Worm (Caenorhabditis elegans) whole organism, L2 larva: ENCODE measurements around the gene srd-12.

Source experiments
- C34F6.9 ChIP-seq: fragments of 150-350 bp; optimal IDR thresholded peaks from 2 replicates; lab custom pipeline; 2014; ENCODE audit warnings: missing biosample characterization, missing genetic modification characterization
- F13H6.1 ChIP-seq: sonication (generic microtip); optimal IDR thresholded peaks from 2 replicates; lab custom pipeline; 2016; ENCODE audit warnings: missing genetic modification characterization, missing compliant biosample characterization
- R02D3.7 ChIP-seq: fragments of 150-350 bp; optimal IDR thresholded peaks from 2 replicates; lab custom pipeline; 2014; ENCODE audit warnings: missing biosample characterization, missing genetic modification characterization
- Y55F3AM.14 ChIP-seq: fragments of 200-800 bp; sonication (Bioruptor generic); optimal IDR thresholded peaks from 2 replicates; lab custom pipeline; 2018; ENCODE audit warnings: mild to moderate bottlenecking, missing genetic modification characterization, missing compliant biosample characterization
- ZK546.5 ChIP-seq: sonication (generic microtip); optimal IDR thresholded peaks from 2 replicates; lab custom pipeline; 2017; ENCODE audit warnings: missing biosample characterization, missing genetic modification characterization
- alr-1 ChIP-seq: fragments of 150-350 bp; optimal IDR thresholded peaks from 2 replicates; lab custom pipeline; 2014; ENCODE audit warnings: missing biosample characterization, missing genetic modification characterization
- aly-2 ChIP-seq: fragments of 150-350 bp; optimal IDR thresholded peaks from 2 replicates; lab custom pipeline; 2014; ENCODE audit warnings: missing biosample characterization, missing genetic modification characterization
- ama-1 ChIP-seq: fragments of 150-350 bp; optimal IDR thresholded peaks from 2 replicates; lab custom pipeline; 2018; ENCODE audit warnings: inconsistent platforms
- blmp-1 ChIP-seq: sonication (generic microtip); optimal IDR thresholded peaks from 2 replicates; lab custom pipeline; 2017; ENCODE audit warnings: missing genetic modification characterization, mild to moderate bottlenecking, missing compliant biosample characterization, antibody characterized with exemption, moderate library complexity; ENCODE audit not compliant: insufficient read depth
- ceh-16 ChIP-seq: fragments of 150-350 bp; optimal IDR thresholded peaks from 2 replicates; lab custom pipeline; 2014; ENCODE audit warnings: missing biosample characterization, missing genetic modification characterization
- ceh-82 ChIP-seq: fragments of 150-350 bp; optimal IDR thresholded peaks from 2 replicates; lab custom pipeline; 2014; ENCODE audit warnings: missing biosample characterization, missing genetic modification characterization
- crh-2 ChIP-seq: sonication (generic microtip); optimal IDR thresholded peaks from 2 replicates; lab custom pipeline; 2017; ENCODE audit warnings: missing biosample characterization, missing genetic modification characterization
- egl-27 ChIP-seq: sonication (generic microtip); optimal IDR thresholded peaks from 3 replicates; lab custom pipeline; 2017; ENCODE audit warnings: missing biosample characterization, missing genetic modification reagents, missing genetic modification characterization
- elt-1 ChIP-seq: fragments of 150-350 bp; optimal IDR thresholded peaks from 2 replicates; lab custom pipeline; 2014; ENCODE audit warnings: missing biosample characterization, missing genetic modification characterization
- elt-3 ChIP-seq: sonication (generic microtip); optimal IDR thresholded peaks from 2 replicates; lab custom pipeline; 2017; ENCODE audit warnings: missing biosample characterization, missing genetic modification characterization
- fos-1 ChIP-seq: fragments of 150-350 bp; optimal IDR thresholded peaks from 2 replicates; lab custom pipeline; 2014; ENCODE audit warnings: missing biosample characterization, missing genetic modification characterization
- gmeb-1 ChIP-seq: fragments of 150-350 bp; optimal IDR thresholded peaks from 2 replicates; lab custom pipeline; 2014; ENCODE audit warnings: missing biosample characterization, missing genetic modification characterization
- lin-11 ChIP-seq: fragments of 150-350 bp; sonication (generic microtip); optimal IDR thresholded peaks from 2 replicates; lab custom pipeline; 2014; ENCODE audit warnings: missing biosample characterization, missing genetic modification characterization, inconsistent platforms, mixed read lengths
- lin-13 ChIP-seq: fragments of 150-350 bp; optimal IDR thresholded peaks from 2 replicates; lab custom pipeline; 2014; ENCODE audit warnings: missing biosample characterization, missing genetic modification reagents, missing genetic modification characterization
- lin-39 ChIP-seq: fragments of 150-350 bp; optimal IDR thresholded peaks from 2 replicates; lab custom pipeline; 2014; ENCODE audit warnings: missing biosample characterization, missing genetic modification reagents, missing genetic modification characterization
- lsy-2 ChIP-seq, 2 experiments: fragments of 150-350 bp in 1 of 2; sonication (generic microtip) in 1 of 2; optimal IDR thresholded peaks; 2 replicates each; lab custom pipeline; 2014 to 2017; ENCODE audit warnings: missing biosample characterization in 2 of 2, missing genetic modification characterization in 2 of 2
- mab-5 ChIP-seq: fragments of 150-350 bp; optimal IDR thresholded peaks from 2 replicates; lab custom pipeline; 2014; ENCODE audit warnings: missing biosample characterization, missing genetic modification characterization
- mbf-1 ChIP-seq: sonication (generic microtip); optimal IDR thresholded peaks from 2 replicates; lab custom pipeline; 2017; ENCODE audit warnings: missing biosample characterization, missing genetic modification characterization
- mdl-1 ChIP-seq, 2 experiments: fragments of 150-350 bp in 1 of 2; sonication (generic microtip) in 1 of 2; optimal IDR thresholded peaks; 2 replicates each; lab custom pipeline; 2017; ENCODE audit warnings: missing biosample characterization in 2 of 2, missing genetic modification characterization in 2 of 2
- nhr-10 ChIP-seq: sonication (generic microtip); optimal IDR thresholded peaks from 2 replicates; lab custom pipeline; 2017; ENCODE audit warnings: missing biosample characterization, missing genetic modification characterization
- nhr-11 ChIP-seq: fragments of 150-350 bp; optimal IDR thresholded peaks from 2 replicates; lab custom pipeline; 2014; ENCODE audit warnings: missing biosample characterization, missing genetic modification characterization
- nhr-12 ChIP-seq: fragments of 150-350 bp; optimal IDR thresholded peaks from 2 replicates; lab custom pipeline; 2014; ENCODE audit warnings: missing biosample characterization, missing genetic modification characterization
- nhr-129 ChIP-seq: fragments of 150-350 bp; optimal IDR thresholded peaks from 2 replicates; lab custom pipeline; 2014; ENCODE audit warnings: missing biosample characterization, missing genetic modification characterization
- nhr-21 ChIP-seq: fragments of 150-350 bp; optimal IDR thresholded peaks from 2 replicates; lab custom pipeline; 2014; ENCODE audit warnings: missing biosample characterization, missing genetic modification characterization
- nhr-23 ChIP-seq: fragments of 150-350 bp; optimal IDR thresholded peaks from 2 replicates; lab custom pipeline; 2014; ENCODE audit warnings: missing biosample characterization, missing genetic modification reagents, missing genetic modification characterization
- nhr-237 ChIP-seq: fragments of 150-350 bp; optimal IDR thresholded peaks from 2 replicates; lab custom pipeline; 2014; ENCODE audit warnings: missing biosample characterization, missing genetic modification characterization
- nhr-6 ChIP-seq: fragments of 150-350 bp; optimal IDR thresholded peaks from 2 replicates; lab custom pipeline; 2014; ENCODE audit warnings: missing biosample characterization, missing genetic modification characterization
- nhr-77 ChIP-seq: fragments of 150-350 bp; optimal IDR thresholded peaks from 2 replicates; lab custom pipeline; 2014; ENCODE audit warnings: missing biosample characterization, missing genetic modification characterization
- peb-1 ChIP-seq: fragments of 150-350 bp; optimal IDR thresholded peaks from 2 replicates; lab custom pipeline; 2014; ENCODE audit warnings: missing biosample characterization, missing genetic modification characterization
- sem-4 ChIP-seq: fragments of 150-350 bp; optimal IDR thresholded peaks from 2 replicates; lab custom pipeline; 2014; ENCODE audit warnings: missing biosample characterization, missing genetic modification reagents, missing genetic modification characterization
- skn-1 ChIP-seq: sonication (generic microtip); optimal IDR thresholded peaks from 2 replicates; lab custom pipeline; 2017; ENCODE audit warnings: missing biosample characterization, missing genetic modification characterization
- sma-3 ChIP-seq: sonication (generic microtip); optimal IDR thresholded peaks from 2 replicates; lab custom pipeline; 2016; ENCODE audit warnings: missing genetic modification reagents, missing genetic modification characterization, missing compliant biosample characterization
- sma-9 ChIP-seq, 2 experiments: fragments of 150-350 bp in 1 of 2; sonication (generic microtip) in 1 of 2; optimal IDR thresholded peaks; 2 replicates each; lab custom pipeline; 2014 to 2016; ENCODE audit warnings: missing genetic modification characterization in 2 of 2, mild to moderate bottlenecking in 1 of 2, missing biosample characterization in 1 of 2, missing compliant biosample characterization in 1 of 2, missing genetic modification reagents in 1 of 2, moderate library complexity in 1 of 2
- snpc-4 ChIP-seq: fragments of 150-350 bp; optimal IDR thresholded peaks from 2 replicates; lab custom pipeline; 2014; ENCODE audit warnings: missing biosample characterization, missing genetic modification characterization
- unc-39 ChIP-seq: fragments of 150-350 bp; optimal IDR thresholded peaks from 2 replicates; lab custom pipeline; 2014; ENCODE audit warnings: missing biosample characterization, missing genetic modification characterization
- unc-55 ChIP-seq: fragments of 150-350 bp; sonication (generic microtip); optimal IDR thresholded peaks from 3 replicates; lab custom pipeline; 2014; ENCODE audit warnings: missing biosample characterization, missing genetic modification reagents, missing genetic modification characterization
- unc-62 ChIP-seq: fragments of 150-350 bp; optimal IDR thresholded peaks from 2 replicates; lab custom pipeline; 2014; ENCODE audit warnings: missing biosample characterization, missing genetic modification reagents, missing genetic modification characterization
- zag-1 ChIP-seq: fragments of 150-350 bp; optimal IDR thresholded peaks from 2 replicates; lab custom pipeline; 2014; ENCODE audit warnings: missing biosample characterization, missing genetic modification characterization
- ztf-1 ChIP-seq: fragments of 200-800 bp; sonication (Bioruptor generic); conservative IDR thresholded peaks from 2 replicates; pipeline ENCODE4 v1.3.6; 2022; ENCODE audit warnings: missing genetic modification characterization, missing compliant biosample characterization
- ztf-11 ChIP-seq: sonication (generic microtip); optimal IDR thresholded peaks from 2 replicates; lab custom pipeline; 2017; ENCODE audit warnings: missing biosample characterization, missing genetic modification characterization
- ztf-4 ChIP-seq: fragments of 150-350 bp; optimal IDR thresholded peaks from 2 replicates; lab custom pipeline; 2014; ENCODE audit warnings: missing biosample characterization, missing genetic modification characterization

The srd-12 gene

ce11 chrIV:5607343-5607742 lies 22.7 kb downstream of the srd-12 start (continued):
- TF ChIP-seq egl-27 = peak; percentile 87
- no peak for TF ChIP-seq nhr-10 (tag; lab: Kevin White, UChicago)
- peak; percentile 31 for TF ChIP-seq nhr-11
- TF ChIP-seq ztf-4 (tag; lab: Kevin White, UChicago) = peak; percentile 45
- TF ChIP-seq skn-1 (tag; lab: Kevin White, UChicago) = no peak
- TF ChIP-seq lin-11 (tag; lab: Kevin White, UChicago) = peak; percentile 13
- TF ChIP-seq crh-2 (tag; lab: Kevin White, UChicago) = peak; percentile 91

ce11 chrIV:5605225-5605624 lies 24.8 kb downstream of the srd-12 start:
- TF ChIP-seq ztf-11 (no peak), lsy-2 (tag; optimal IDR thresholded peaks at IDR 0.05; lab: Kevin White, UChicago) (no peak), elt-3 (no peak), nhr-77 (tag; lab: Kevin White, UChicago) (no peak), nhr-129 (tag; lab: Kevin White, UChicago) (peak; percentile 19), snpc-4 (no peak), mab-5 (no peak), sma-3 (GFP tag; lab: Kevin White, UChicago) (peak; percentile 38), ztf-1 (GFP tag; lab: Robert Waterston, UW) (no peak), ceh-16 (tag; lab: Kevin White, UChicago) (no peak), Y55F3AM.14 (no peak), zag-1 (tag; lab: Kevin White, UChicago) (no peak), ZK546.5 (tag; lab: Kevin White, UChicago) (no peak), blmp-1 (tag; lab: Kevin White, UChicago) (no peak), unc-55 (GFP tag; lab: Kevin White, UChicago) (peak; percentile 12), sem-4 (tag; lab: Kevin White, UChicago) (peak; percentile 19), fos-1 (tag; lab: Kevin White, UChicago) (peak; percentile 28), nhr-10 (tag; lab: Kevin White, UChicago) (no peak), nhr-237 (tag; lab: Kevin White, UChicago) (no peak), lin-39 (tag; lab: Kevin White, UChicago) (no peak), nhr-12 (tag; lab: Kevin White, UChicago) (no peak), ceh-82 (tag; lab: Kevin White, UChicago) (no peak), nhr-6 (no peak), ama-1 (lab: Kevin White, UChicago) (no peak), C34F6.9 (no peak), unc-39 (tag; lab: Kevin White, UChicago) (no peak), unc-62 (GFP tag; lab: Kevin White, UChicago) (no peak), skn-1 (tag; lab: Kevin White, UChicago) (no peak), nhr-21 (tag; lab: Kevin White, UChicago) (peak; percentile 2), alr-1 (tag; lab: Kevin White, UChicago) (no peak), nhr-23 (no peak)

- peak; percentile 75 for TF ChIP-seq skn-1 (tag; lab: Kevin White, UChicago)
- peak; percentile 81 for TF ChIP-seq ztf-4 (tag; lab: Kevin White, UChicago)
- peak; percentile 49 for TF ChIP-seq sem-4 (tag; lab: Kevin White, UChicago)
- peak; percentile 76 for TF ChIP-seq Y55F3AM.14
- peak; percentile 32 for TF ChIP-seq ama-1 (lab: Kevin White, UChicago)
- TF ChIP-seq mdl-1 (tag; optimal IDR thresholded peaks at IDR 0.05; lab: Kevin White, UChicago) = peak; percentile 6 to 79
- no peak for TF ChIP-seq unc-62 (GFP tag; lab: Kevin White, UChicago)
- TF ChIP-seq nhr-77 (tag; lab: Kevin White, UChicago) = no peak
- TF ChIP-seq elt-1 (tag; lab: Kevin White, UChicago) = no peak
- no peak for TF ChIP-seq nhr-23
- peak; percentile 97 for TF ChIP-seq F13H6.1 (tag; lab: Kevin White, UChicago)
- no peak for TF ChIP-seq aly-2 (tag; lab: Kevin White, UChicago)
- TF ChIP-seq lsy-2 (tag; optimal IDR thresholded peaks at IDR 0.05; lab: Kevin White, UChicago) = peak in 1 of 2 experiments; percentile 90
- no peak for TF ChIP-seq lin-39 (tag; lab: Kevin White, UChicago)
- TF ChIP-seq zag-1 (tag; lab: Kevin White, UChicago) = peak; percentile 70
- peak; percentile 5 for TF ChIP-seq gmeb-1 (tag; lab: Kevin White, UChicago)
- TF ChIP-seq ZK546.5 (tag; lab: Kevin White, UChicago) = no peak
- peak; percentile 61 for TF ChIP-seq lin-11 (tag; lab: Kevin White, UChicago)
- peak; percentile 13 for TF ChIP-seq snpc-4
- peak; percentile 94 for TF ChIP-seq sma-9 (GFP tag; optimal IDR thresholded peaks at IDR 0.05; lab: Kevin White, UChicago)
- no peak for TF ChIP-seq sma-9 (tag; optimal IDR thresholded peaks at IDR 0.05; lab: Kevin White, UChicago)
- TF ChIP-seq R02D3.7 (tag; lab: Kevin White, UChicago) = no peak
- peak; percentile 88 for TF ChIP-seq egl-27
- TF ChIP-seq mab-5 = no peak
- TF ChIP-seq nhr-12 (tag; lab: Kevin White, UChicago) = no peak
- TF ChIP-seq crh-2 (tag; lab: Kevin White, UChicago) = peak; percentile 92
- TF ChIP-seq mbf-1 (tag; lab: Kevin White, UChicago) = no peak
- peak; percentile 95 for TF ChIP-seq alr-1 (tag; lab: Kevin White, UChicago)
- no peak for TF ChIP-seq blmp-1 (tag; lab: Kevin White, UChicago)
- TF ChIP-seq ztf-1 (GFP tag; lab: Robert Waterston, UW) = no peak
- no peak for TF ChIP-seq elt-3
- no peak for TF ChIP-seq peb-1 (tag; lab: Kevin White, UChicago)
- TF ChIP-seq nhr-11 = no peak
- TF ChIP-seq ceh-16 (tag; lab: Kevin White, UChicago) = no peak
- TF ChIP-seq lin-13 (GFP tag; lab: Kevin White, UChicago) = no peak
- TF ChIP-seq C34F6.9 = peak; percentile 92
- TF ChIP-seq unc-39 (tag; lab: Kevin White, UChicago) = no peak
- TF ChIP-seq sma-3 (GFP tag; lab: Kevin White, UChicago) = peak; percentile 51
- no peak for TF ChIP-seq nhr-10 (tag; lab: Kevin White, UChicago)
Measured at ce11 chrIV:5604465-5604864, 25.6 kb downstream of the srd-12 start.
